Worm (Caenorhabditis elegans) whole organism, young adult: ENCODE results near the gene mpst-3.

Experiments
- B0019.2 ChIP-seq: fragments of 200-800 bp; sonication (Bioruptor generic); conservative IDR thresholded peaks from 2 replicates; pipeline ENCODE4 v1.3.6; 2022; ENCODE audit warnings: missing genetic modification reagents, missing genetic modification characterization, missing compliant biosample characterization
- B0336.3 ChIP-seq: fragments of 200-800 bp; sonication (Bioruptor generic); IDR thresholded peaks from 2 replicates; pipeline ENCODE4 v1.3.6; 2022; ENCODE audit warnings: missing genetic modification characterization, missing compliant biosample characterization
- C06A6.2 ChIP-seq: fragments of 200-800 bp; sonication (Bioruptor generic); conservative IDR thresholded peaks from 2 replicates; pipeline ENCODE4 v1.3.6; 2022; ENCODE audit warnings: missing genetic modification characterization, missing compliant biosample characterization
- C17E4.6 ChIP-seq: fragments of 200-800 bp; sonication (Bioruptor generic); IDR thresholded peaks from 2 replicates; pipeline ENCODE4 v1.3.6; 2022; ENCODE audit warnings: missing genetic modification reagents, missing genetic modification characterization, missing compliant biosample characterization
- F10E7.11 ChIP-seq: sonication (generic microtip); optimal IDR thresholded peaks from 2 replicates; lab custom pipeline; 2017; ENCODE audit warnings: mild to moderate bottlenecking, missing genetic modification characterization, moderate library complexity, missing compliant biosample characterization
- F37B4.10 ChIP-seq: fragments of 200-800 bp; sonication (Bioruptor generic); IDR thresholded peaks from 2 replicates; pipeline ENCODE4 v1.3.6; 2022; ENCODE audit warnings: missing genetic modification characterization, missing compliant biosample characterization
- F39B2.1 ChIP-seq: fragments of 200-800 bp; sonication (Bioruptor generic); IDR thresholded peaks from 2 replicates; pipeline ENCODE4 v1.3.6; 2022; ENCODE audit warnings: missing genetic modification reagents, missing genetic modification characterization, missing compliant biosample characterization
- F57A8.1 ChIP-seq: fragments of 200-800 bp; sonication (Bioruptor generic); optimal IDR thresholded peaks from 2 replicates; lab custom pipeline; 2018; ENCODE audit warnings: mild to moderate bottlenecking, missing genetic modification characterization, moderate library complexity, missing compliant biosample characterization
- K12H6.12 ChIP-seq: fragments of 200-800 bp; sonication (Bioruptor generic); optimal IDR thresholded peaks from 2 replicates; lab custom pipeline; 2018; ENCODE audit warnings: mild to moderate bottlenecking, missing genetic modification characterization, missing compliant biosample characterization
- T07F8.4 ChIP-seq: sonication (generic microtip); optimal IDR thresholded peaks from 2 replicates; lab custom pipeline; 2016; ENCODE audit warnings: mild to moderate bottlenecking, missing genetic modification characterization, moderate library complexity, missing compliant biosample characterization
- Y53F4B.3 ChIP-seq: fragments of 200-800 bp; sonication (Bioruptor generic); IDR thresholded peaks from 2 replicates; pipeline ENCODE4 v1.3.6; 2022; ENCODE audit warnings: missing genetic modification reagents, missing genetic modification characterization, missing compliant biosample characterization
- Y53G8AR.9 ChIP-seq: fragments of 200-800 bp; sonication (Bioruptor generic); conservative IDR thresholded peaks from 2 replicates; pipeline ENCODE4 v1.3.6; 2022; ENCODE audit warnings: missing genetic modification reagents, missing genetic modification characterization, missing compliant biosample characterization
- Y95B8A.8 ChIP-seq: fragments of 200-800 bp; sonication (Bioruptor generic); IDR thresholded peaks from 2 replicates; pipeline ENCODE4 v1.3.6; 2022; ENCODE audit warnings: missing genetic modification reagents, missing genetic modification characterization, missing compliant biosample characterization
- akir-1 ChIP-seq: fragments of 200-800 bp; sonication (Bioruptor generic); optimal IDR thresholded peaks from 2 replicates; lab custom pipeline; 2018; ENCODE audit warnings: mild to moderate bottlenecking, missing genetic modification characterization, moderate library complexity, missing compliant biosample characterization
- aptf-2 ChIP-seq: fragments of 200-800 bp; sonication (Bioruptor generic); conservative IDR thresholded peaks from 2 replicates; pipeline ENCODE4 v1.3.6; 2022; ENCODE audit warnings: missing genetic modification reagents, missing genetic modification characterization, missing compliant biosample characterization
- athp-1 ChIP-seq: sonication (generic microtip); optimal IDR thresholded peaks from 2 replicates; lab custom pipeline; 2017; ENCODE audit warnings: mild to moderate bottlenecking, missing genetic modification characterization, missing compliant biosample characterization
- attf-6 ChIP-seq: fragments of 200-800 bp; sonication (Bioruptor generic); IDR thresholded peaks from 2 replicates; pipeline ENCODE4 v1.3.6; 2022; ENCODE audit warnings: missing genetic modification reagents, missing genetic modification characterization, missing compliant biosample characterization
- ccch-3 ChIP-seq: fragments of 200-800 bp; sonication (Bioruptor generic); optimal IDR thresholded peaks from 2 replicates; lab custom pipeline; 2018; ENCODE audit warnings: mild to moderate bottlenecking, missing genetic modification characterization, missing compliant biosample characterization
- cebp-2 ChIP-seq: fragments of 200-800 bp; sonication (Bioruptor generic); IDR thresholded peaks from 2 replicates; pipeline ENCODE4 v1.3.6; 2022; ENCODE audit warnings: missing genetic modification characterization, missing compliant biosample characterization
- ceh-100 ChIP-seq: fragments of 200-800 bp; sonication (Bioruptor generic); IDR thresholded peaks from 2 replicates; pipeline ENCODE4 v1.3.6; 2022; ENCODE audit warnings: missing genetic modification reagents, missing genetic modification characterization, missing compliant biosample characterization
- ceh-27 ChIP-seq: fragments of 200-800 bp; sonication (Bioruptor generic); optimal IDR thresholded peaks from 2 replicates; lab custom pipeline; 2018; ENCODE audit warnings: mild to moderate bottlenecking, missing genetic modification characterization, moderate library complexity, missing compliant biosample characterization
- ceh-58 ChIP-seq: fragments of 200-800 bp; sonication (Bioruptor generic); IDR thresholded peaks from 2 replicates; pipeline ENCODE4 v1.3.6; 2022; ENCODE audit warnings: missing genetic modification characterization, missing compliant biosample characterization
- ceh-91 ChIP-seq: fragments of 200-800 bp; sonication (Bioruptor generic); IDR thresholded peaks from 2 replicates; pipeline ENCODE4 v1.3.6; 2022; ENCODE audit warnings: missing genetic modification reagents, missing genetic modification characterization, missing compliant biosample characterization
- egl-18 ChIP-seq: fragments of 200-800 bp; sonication (Bioruptor generic); IDR thresholded peaks from 2 replicates; pipeline ENCODE4 v1.3.6; 2022; ENCODE audit warnings: missing genetic modification reagents, missing genetic modification characterization, missing compliant biosample characterization
- gei-17 ChIP-seq: fragments of 200-800 bp; sonication (Bioruptor generic); optimal IDR thresholded peaks from 2 replicates; lab custom pipeline; 2018; ENCODE audit warnings: mild to moderate bottlenecking, missing genetic modification characterization, missing compliant biosample characterization
- hlh-26 ChIP-seq: fragments of 200-800 bp; sonication (Bioruptor generic); conservative IDR thresholded peaks from 2 replicates; pipeline ENCODE4 v1.3.6; 2022; ENCODE audit warnings: missing genetic modification reagents, missing genetic modification characterization, missing compliant biosample characterization
- hmg-1.2 ChIP-seq: fragments of 200-800 bp; sonication (Bioruptor generic); IDR thresholded peaks from 2 replicates; pipeline ENCODE4 v1.3.6; 2022; ENCODE audit warnings: missing genetic modification reagents, missing genetic modification characterization, missing compliant biosample characterization
- hmg-20 ChIP-seq: fragments of 200-800 bp; sonication (Bioruptor generic); IDR thresholded peaks from 2 replicates; pipeline ENCODE4 v1.3.6; 2022; ENCODE audit warnings: missing genetic modification reagents, missing genetic modification characterization, missing compliant biosample characterization
- hrde-1 ChIP-seq: sonication (generic microtip); optimal IDR thresholded peaks from 2 replicates; lab custom pipeline; 2016; ENCODE audit warnings: missing genetic modification characterization, mild to moderate bottlenecking, missing compliant biosample characterization, moderate library complexity, missing genotype, missing genetic modification reagents, borderline replicate concordance
- hsf-1 ChIP-seq: fragments of 200-800 bp; sonication (Bioruptor generic); IDR thresholded peaks from 2 replicates; pipeline ENCODE4 v1.3.6; 2022; ENCODE audit warnings: missing genetic modification reagents, missing genetic modification characterization, missing compliant biosample characterization
- let-526 ChIP-seq: fragments of 200-800 bp; sonication (Bioruptor generic); IDR thresholded peaks from 2 replicates; pipeline ENCODE4 v1.3.6; 2022; ENCODE audit warnings: missing genetic modification reagents, missing genetic modification characterization, missing compliant biosample characterization
- lin-40 ChIP-seq: sonication (generic microtip); optimal IDR thresholded peaks from 2 replicates; lab custom pipeline; 2016; ENCODE audit warnings: missing genetic modification characterization, mild to moderate bottlenecking, missing compliant biosample characterization, missing genotype, missing genetic modification reagents
- lir-1 ChIP-seq: fragments of 200-800 bp; sonication (Bioruptor generic); conservative IDR thresholded peaks from 2 replicates; pipeline ENCODE4 v1.3.6; 2022; ENCODE audit warnings: missing genetic modification reagents, missing genetic modification characterization, missing compliant biosample characterization
- mcd-1 ChIP-seq: fragments of 200-800 bp; sonication (Bioruptor generic); IDR thresholded peaks from 2 replicates; pipeline ENCODE4 v1.3.6; 2022; ENCODE audit warnings: missing genetic modification reagents, missing genetic modification characterization, missing compliant biosample characterization
- mel-28 ChIP-seq: sonication (generic microtip); optimal IDR thresholded peaks from 2 replicates; lab custom pipeline; 2016; ENCODE audit warnings: borderline replicate concordance, mild to moderate bottlenecking, missing genetic modification characterization, missing compliant biosample characterization
- mxl-1 ChIP-seq: sonication (generic microtip); optimal IDR thresholded peaks from 2 replicates; lab custom pipeline; 2016; ENCODE audit warnings: missing genetic modification characterization, missing compliant biosample characterization
- nfya-2 ChIP-seq: fragments of 200-800 bp; sonication (Bioruptor generic); IDR thresholded peaks from 2 replicates; pipeline ENCODE4 v1.3.6; 2022; ENCODE audit warnings: missing genetic modification reagents, missing genetic modification characterization, missing compliant biosample characterization
- nhr-120 ChIP-seq: fragments of 200-800 bp; sonication (Bioruptor generic); IDR thresholded peaks from 2 replicates; pipeline ENCODE4 v1.3.6; 2022; ENCODE audit warnings: missing genetic modification characterization, missing compliant biosample characterization
- nhr-179 ChIP-seq: sonication (generic microtip); optimal IDR thresholded peaks from 2 replicates; lab custom pipeline; 2016; ENCODE audit warnings: mild to moderate bottlenecking, missing genetic modification characterization, missing compliant biosample characterization
- nhr-27 ChIP-seq: fragments of 200-800 bp; sonication (Bioruptor generic); optimal IDR thresholded peaks from 2 replicates; lab custom pipeline; 2018; ENCODE audit warnings: mild to moderate bottlenecking, missing genetic modification characterization, moderate library complexity, missing compliant biosample characterization
- nhr-90 ChIP-seq: sonication (generic microtip); optimal IDR thresholded peaks from 2 replicates; lab custom pipeline; 2016; ENCODE audit warnings: missing genotype, mild to moderate bottlenecking, missing genetic modification characterization, missing compliant biosample characterization
- rec-8 ChIP-seq, 2 experiments: sonication (generic microtip); optimal IDR thresholded peaks; 2 replicates each; lab custom pipeline; 2016; ENCODE audit warnings: mild to moderate bottlenecking in 2 of 2, missing genetic modification characterization in 2 of 2, missing genetic modification reagents in 2 of 2, missing genotype in 2 of 2, missing biosample characterization in 1 of 2, missing compliant biosample characterization in 1 of 2, moderate library complexity in 1 of 2
- rpc-1 ChIP-seq, 2 experiments: fragments of 150-350 bp in 1 of 2; sonication (generic microtip) in 1 of 2; optimal IDR thresholded peaks; 2 replicates each; lab custom pipeline; 2014 to 2018; ENCODE audit warnings: missing biosample characterization in 1 of 2, missing genetic modification characterization in 1 of 2, missing genetic modification reagents in 1 of 2, missing genotype in 1 of 2
- somi-1 ChIP-seq: fragments of 200-800 bp; sonication (Bioruptor generic); optimal IDR thresholded peaks from 2 replicates; lab custom pipeline; 2018; ENCODE audit warnings: mild to moderate bottlenecking, missing genetic modification characterization, missing compliant biosample characterization
- tbp1 ChIP-seq: fragments of 200-800 bp; sonication (Bioruptor generic); optimal IDR thresholded peaks from 2 replicates; lab custom pipeline; 2018; ENCODE audit warnings: mild to moderate bottlenecking, missing genetic modification characterization, missing compliant biosample characterization
- unc-130 ChIP-seq: sonication (generic microtip); optimal IDR thresholded peaks from 2 replicates; lab custom pipeline; 2016; ENCODE audit warnings: missing genetic modification reagents, missing genetic modification characterization, missing compliant biosample characterization
- ztf-26 ChIP-seq: sonication (generic microtip); optimal IDR thresholded peaks from 2 replicates; lab custom pipeline; 2017; ENCODE audit warnings: missing genetic modification characterization, missing compliant biosample characterization
- ztf-6 ChIP-seq: fragments of 200-800 bp; sonication (Bioruptor generic); IDR thresholded peaks from 2 replicates; pipeline ENCODE4 v1.3.6; 2022; ENCODE audit warnings: missing genetic modification reagents, missing genetic modification characterization, missing compliant biosample characterization

The mpst-3 gene

ce11 chrV:14848510-14849206 lies 46.8 kb upstream of the mpst-3 start (continued):
- TF ChIP-seq ztf-6 (no peak), ceh-58 (GFP tag; lab: Robert Waterston, UW) (no peak), akir-1 (GFP tag; lab: Kevin White, UChicago) (peak; percentile 58), ceh-27 (no peak), hrde-1 (tag; lab: Kevin White, UChicago) (no peak), nfya-2 (no peak), somi-1 (GFP tag; lab: Kevin White, UChicago) (peak; percentile 85), mel-28 (tag; lab: Kevin White, UChicago) (no peak), athp-1 (tag; lab: Kevin White, UChicago) (no peak), B0336.3 (GFP tag; lab: Robert Waterston, UW) (peak; percentile 28; the same call in 1 of the 2 replicates), Y53F4B.3 (no peak), Y53G8AR.9 (no peak), aptf-2 (GFP tag; lab: Robert Waterston, UW) (no peak), hmg-1.2 (GFP tag; lab: Robert Waterston, UW) (peak; percentile 47; the same call in 1 of the 2 replicates), K12H6.12 (tag; lab: Kevin White, UChicago) (peak; percentile 33), F39B2.1 (no peak), lin-40 (tag; lab: Kevin White, UChicago) (peak; percentile 75), T07F8.4 (no peak), B0019.2 (GFP tag; lab: Robert Waterston, UW) (no peak), F57A8.1 (no peak), ceh-100 (GFP tag; lab: Robert Waterston, UW) (no peak), unc-130 (no peak), ztf-26 (peak; percentile 65), mcd-1 (0 out of 2 replicates have a peak, but pooled peaks have one; percentile 17), nhr-120 (no peak), C17E4.6 (GFP tag; lab: Robert Waterston, UW) (no peak), F10E7.11 (tag; lab: Kevin White, UChicago) (no peak), hsf-1 (GFP tag; lab: Robert Waterston, UW) (no peak), egl-18 (GFP tag; lab: Robert Waterston, UW) (no peak), tbp1 (GFP tag; lab: Kevin White, UChicago) (peak; percentile 46), rpc-1 (optimal IDR thresholded peaks at IDR 0.05; lab: Kevin White, UChicago) (no peak), rpc-1 (tag; optimal IDR thresholded peaks at IDR 0.05; lab: Kevin White, UChicago) (no peak), ceh-91 (GFP tag; lab: Robert Waterston, UW) (no peak), let-526 (GFP tag; lab: Robert Waterston, UW) (peak; percentile 55), Y95B8A.8 (no peak), mxl-1 (tag; lab: Kevin White, UChicago) (no peak), ccch-3 (GFP tag; lab: Kevin White, UChicago) (no peak), hlh-26 (GFP tag; lab: Robert Waterston, UW) (no peak), lir-1 (GFP tag; lab: Robert Waterston, UW) (no peak; the same call in 1 of the 2 replicates), nhr-179 (tag; lab: Kevin White, UChicago) (no peak), nhr-90 (tag; lab: Kevin White, UChicago) (peak; percentile 44), gei-17 (GFP tag; lab: Kevin White, UChicago) (no peak), attf-6 (GFP tag; lab: Robert Waterston, UW) (no peak), rec-8 (tag; optimal IDR thresholded peaks at IDR 0.05; lab: Kevin White, UChicago) (no peak), hmg-20 (GFP tag; lab: Robert Waterston, UW) (no peak), cebp-2 (GFP tag; lab: Robert Waterston, UW) (no peak), F37B4.10 (no peak), nhr-27 (tag; lab: Kevin White, UChicago) (no peak), C06A6.2 (GFP tag; lab: Robert Waterston, UW) (peak; percentile 52; the same call in 1 of the 2 replicates)
